Fruit fly (Drosophila melanogaster): ENCODE measurements around the gene AnxB9.

The AnxB9 gene

dm6 chr3R:21065010-21065695, at the start of gene AnxB9:
TSS of gene AnxB9 (plus strand) at chr3R:21065241.
- TF ChIP-seq h (optimal IDR thresholded peaks at IDR 0.05), result no peak
- no peak for TF ChIP-seq Myc (optimal IDR thresholded peaks at IDR 0.05)
- TF ChIP-seq psq (optimal IDR thresholded peaks at IDR 0.05), result no peak
- no peak for TF ChIP-seq Sin3A (optimal IDR thresholded peaks at IDR 0.05)
- no peak for TF ChIP-seq insv (optimal IDR thresholded peaks at IDR 0.05)
- TF ChIP-seq ttk (optimal IDR thresholded peaks at IDR 0.05), result no peak

DNA sequence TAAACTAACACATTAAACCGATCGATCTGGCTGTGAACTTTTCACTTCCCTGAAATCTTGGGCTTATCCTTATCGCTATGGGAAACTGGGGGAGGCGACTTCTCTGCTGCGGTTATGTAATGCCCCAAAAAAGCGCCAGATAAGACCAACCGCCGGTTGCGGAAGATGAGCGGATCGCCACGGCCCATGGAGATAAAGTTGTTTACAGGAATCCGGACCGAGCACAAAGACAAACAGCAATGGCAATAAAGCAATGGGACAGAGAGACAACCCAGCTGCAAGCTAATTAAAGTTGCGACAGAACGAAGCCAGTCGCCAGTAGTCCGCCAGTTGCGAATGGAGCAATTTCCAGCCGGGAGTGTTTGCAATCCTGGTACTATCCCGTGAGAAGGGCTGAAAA, 49.4 kb upstream of the AnxB9 start, which contains the start of gene CG5697:
Gene CG5697, plus strand, starts transcription at position 314 of the 400 bp plus-strand sequence.
- TF ChIP-seq h (optimal IDR thresholded peaks at IDR 0.05) (no peak), psq (optimal IDR thresholded peaks at IDR 0.05) (no peak), ttk (optimal IDR thresholded peaks at IDR 0.05) (no peak), insv (optimal IDR thresholded peaks at IDR 0.05) (no peak), Myc (optimal IDR thresholded peaks at IDR 0.05) (no peak), Sin3A (optimal IDR thresholded peaks at IDR 0.05) (no peak)

dm6 chr3R:21017464-21018080, 47.5 kb upstream of the AnxB9 start, which contains the start of gene Rlip:
TSS of gene Rlip (plus strand) at chr3R:21017684.
- TF ChIP-seq Myc (optimal IDR thresholded peaks at IDR 0.05) (no peak), ttk (optimal IDR thresholded peaks at IDR 0.05) (no peak), h (optimal IDR thresholded peaks at IDR 0.05) (no peak), Sin3A (optimal IDR thresholded peaks at IDR 0.05) (no peak), insv (optimal IDR thresholded peaks at IDR 0.05) (no peak), psq (optimal IDR thresholded peaks at IDR 0.05) (no peak)

- TF ChIP-seq Sin3A (optimal IDR thresholded peaks at IDR 0.05) (no peak), h (optimal IDR thresholded peaks at IDR 0.05) (no peak), insv (optimal IDR thresholded peaks at IDR 0.05) (no peak), psq (optimal IDR thresholded peaks at IDR 0.05) (no peak), ttk (optimal IDR thresholded peaks at IDR 0.05) (no peak), Myc (optimal IDR thresholded peaks at IDR 0.05) (no peak)
These were observed 46.0 kb upstream of the AnxB9 start for dm6 chr3R:21019073-21019472.

DNA sequence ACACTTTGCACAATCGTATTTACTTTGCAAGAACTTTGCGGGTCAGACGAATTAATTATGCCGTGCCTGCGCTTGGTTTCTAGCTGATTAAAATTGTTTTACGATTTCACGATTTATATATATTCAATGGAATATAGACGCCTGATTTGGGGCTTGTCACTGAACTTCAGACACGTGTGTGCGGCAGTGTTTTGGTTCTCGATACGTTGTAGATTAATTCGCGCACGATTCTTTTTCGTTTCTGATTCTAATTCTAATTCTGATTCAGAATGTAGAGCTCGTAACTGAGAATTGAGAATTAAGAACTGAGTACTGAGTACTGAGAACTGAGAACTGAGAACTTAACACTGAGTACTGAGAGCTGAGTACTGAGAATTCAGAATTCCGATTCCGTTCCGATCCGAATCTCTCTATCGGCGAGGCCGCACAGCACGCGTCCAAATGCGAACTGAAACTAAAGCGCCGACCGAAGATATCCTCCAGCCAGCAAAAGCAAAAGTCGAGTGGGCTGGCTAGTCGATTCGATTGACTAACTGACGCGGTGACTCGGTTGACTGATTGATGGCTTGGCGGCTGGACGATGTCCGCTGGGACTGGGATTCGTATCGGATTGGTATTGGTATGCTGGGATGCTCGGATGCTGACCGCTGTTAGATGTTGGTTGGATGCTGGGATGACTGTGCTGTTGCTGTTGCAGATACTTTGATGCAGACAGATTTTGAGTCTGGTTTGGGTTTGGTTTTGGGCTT, 42.1 kb upstream of the AnxB9 start:
- TF ChIP-seq Myc (optimal IDR thresholded peaks at IDR 0.05), result no peak
- TF ChIP-seq insv (optimal IDR thresholded peaks at IDR 0.05), result no peak
- no peak for TF ChIP-seq Sin3A (optimal IDR thresholded peaks at IDR 0.05)
- TF ChIP-seq h (optimal IDR thresholded peaks at IDR 0.05), result no peak

- no peak for TF ChIP-seq psq (optimal IDR thresholded peaks at IDR 0.05)
- TF ChIP-seq Sin3A (optimal IDR thresholded peaks at IDR 0.05), result no peak
- TF ChIP-seq ttk (optimal IDR thresholded peaks at IDR 0.05), result no peak
- TF ChIP-seq h (optimal IDR thresholded peaks at IDR 0.05), result no peak
- TF ChIP-seq insv (optimal IDR thresholded peaks at IDR 0.05), result no peak
- TF ChIP-seq Myc (optimal IDR thresholded peaks at IDR 0.05), result no peak
These were observed 41.0 kb upstream of the AnxB9 start, which contains the start of gene peg for dm6 chr3R:21023902-21024541. TSS of gene peg (minus strand) at chr3R:21024163.

- TF ChIP-seq Myc (optimal IDR thresholded peaks at IDR 0.05), result no peak
- no peak for TF ChIP-seq Sin3A (optimal IDR thresholded peaks at IDR 0.05)
- TF ChIP-seq insv (optimal IDR thresholded peaks at IDR 0.05), result no peak
- no peak for TF ChIP-seq ttk (optimal IDR thresholded peaks at IDR 0.05)
- no peak for TF ChIP-seq h (optimal IDR thresholded peaks at IDR 0.05)
- TF ChIP-seq psq (optimal IDR thresholded peaks at IDR 0.05), result no peak
These were observed 39.5 kb upstream of the AnxB9 start for dm6 chr3R:21025508-21025907.

DNA sequence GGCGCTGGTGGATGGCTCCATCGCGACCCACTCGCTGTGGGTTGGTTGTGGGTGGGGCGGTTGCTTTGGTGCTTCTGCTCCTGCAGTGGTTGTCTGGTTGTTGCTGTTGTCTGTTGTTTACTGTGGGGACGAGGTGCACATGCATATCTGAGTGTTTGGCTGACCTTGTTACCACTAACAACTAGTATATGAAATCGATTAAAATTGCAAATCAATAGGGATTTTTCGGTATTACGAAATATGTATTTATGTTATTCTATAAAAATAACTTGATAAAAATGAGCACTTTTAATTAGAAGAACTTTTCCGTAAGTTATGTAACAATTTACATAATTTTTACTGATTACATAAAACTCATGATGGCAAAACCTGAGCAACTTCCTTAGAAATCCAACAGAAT, 22.6 kb upstream of the AnxB9 start, which contains the start of gene Dhc93AB:
Gene Dhc93AB, minus strand, starts transcription at position 101 of the 400 bp plus-strand sequence.
- no peak for TF ChIP-seq Sin3A (optimal IDR thresholded peaks at IDR 0.05)
- no peak for TF ChIP-seq ttk (optimal IDR thresholded peaks at IDR 0.05)
- no peak for TF ChIP-seq h (optimal IDR thresholded peaks at IDR 0.05)
- TF ChIP-seq psq (optimal IDR thresholded peaks at IDR 0.05), result no peak
- TF ChIP-seq insv (optimal IDR thresholded peaks at IDR 0.05), result no peak

- TF ChIP-seq Myc (optimal IDR thresholded peaks at IDR 0.05), result no peak
- TF ChIP-seq insv (optimal IDR thresholded peaks at IDR 0.05), result no peak
- TF ChIP-seq Sin3A (optimal IDR thresholded peaks at IDR 0.05), result no peak
These were observed 21.4 kb upstream of the AnxB9 start, which contains the start of gene CG12278 for dm6 chr3R:21043549-21044118. TSS of gene CG12278 (plus strand) at chr3R:21044068.

dm6 chr3R:21045742-21046141, 19.3 kb upstream of the AnxB9 start, which contains the start of gene CG31189:
TSS of gene CG31189 (minus strand) at chr3R:21045842.
- TF ChIP-seq h (optimal IDR thresholded peaks at IDR 0.05) (no peak), Myc (optimal IDR thresholded peaks at IDR 0.05) (no peak), psq (optimal IDR thresholded peaks at IDR 0.05) (no peak), ttk (optimal IDR thresholded peaks at IDR 0.05) (no peak), insv (optimal IDR thresholded peaks at IDR 0.05) (no peak), Sin3A (optimal IDR thresholded peaks at IDR 0.05) (no peak)

DNA sequence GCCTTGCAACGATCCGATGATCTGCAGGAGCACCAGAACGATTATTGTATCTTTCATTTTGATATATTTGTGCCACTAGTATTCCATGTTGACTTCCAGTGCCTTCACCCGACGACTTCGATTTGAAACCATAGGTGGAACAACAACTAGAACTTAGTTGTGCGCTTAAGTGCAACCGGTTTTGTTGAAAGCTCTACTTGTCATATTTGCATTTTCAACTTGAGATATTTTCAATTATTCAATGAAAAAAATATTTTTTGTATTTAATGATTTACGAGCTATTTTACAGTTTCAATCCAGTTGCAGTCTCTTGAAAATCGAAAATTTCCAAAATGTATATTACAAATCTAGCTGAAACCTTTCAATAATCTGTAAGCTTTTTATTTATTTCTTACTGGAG, 18.1 kb upstream of the AnxB9 start, which contains the start of gene CG31207:
Gene CG31207, minus strand, starts transcription at position 101 of the 400 bp plus-strand sequence.
- TF ChIP-seq psq (optimal IDR thresholded peaks at IDR 0.05), result no peak
- no peak for TF ChIP-seq ttk (optimal IDR thresholded peaks at IDR 0.05)
- TF ChIP-seq h (optimal IDR thresholded peaks at IDR 0.05), result no peak
- TF ChIP-seq Sin3A (optimal IDR thresholded peaks at IDR 0.05), result no peak
- TF ChIP-seq insv (optimal IDR thresholded peaks at IDR 0.05), result no peak
- no peak for TF ChIP-seq Myc (optimal IDR thresholded peaks at IDR 0.05)

Data from Kc167 (cell line).